Worm (Caenorhabditis elegans) whole organism, late embryonic: ENCODE data around the gene W08A12.2.

Experiments
- C38D4.7 ChIP-seq: fragments of 200-800 bp; sonication (Bioruptor generic); optimal IDR thresholded peaks from 2 replicates; lab custom pipeline; 2018; ENCODE audit warnings: mild to moderate bottlenecking, missing genetic modification characterization, moderate library complexity, missing compliant biosample characterization
- T23F11.4 ChIP-seq: fragments of 200-800 bp; sonication (Bioruptor generic); optimal IDR thresholded peaks from 2 replicates; lab custom pipeline; 2018; ENCODE audit warnings: mild to moderate bottlenecking, missing genetic modification characterization, missing compliant biosample characterization
- Y22D7AL.16 ChIP-seq: sonication (generic microtip); optimal IDR thresholded peaks from 2 replicates; lab custom pipeline; 2016; ENCODE audit warnings: missing genetic modification characterization, missing compliant biosample characterization
- ama-1 ChIP-seq: fragments of 150-350 bp; optimal IDR thresholded peaks from 2 replicates; lab custom pipeline; 2014
- ceh-14 ChIP-seq: sonication (generic microtip); optimal IDR thresholded peaks from 2 replicates; lab custom pipeline; 2016; ENCODE audit warnings: missing genotype, missing genetic modification characterization, missing compliant biosample characterization
- ceh-18 ChIP-seq: sonication (generic microtip); optimal IDR thresholded peaks from 2 replicates; lab custom pipeline; 2016; ENCODE audit warnings: missing genetic modification characterization, missing compliant biosample characterization
- ceh-22 ChIP-seq: sonication (generic microtip); optimal IDR thresholded peaks from 2 replicates; lab custom pipeline; 2017; ENCODE audit warnings: missing biosample characterization, missing genetic modification characterization
- ceh-24 ChIP-seq: sonication (generic microtip); optimal IDR thresholded peaks from 2 replicates; lab custom pipeline; 2016; ENCODE audit warnings: mild to moderate bottlenecking, missing genetic modification characterization, missing compliant biosample characterization
- ceh-30 ChIP-seq: fragments of 150-350 bp; optimal IDR thresholded peaks from 2 replicates; lab custom pipeline; 2014; ENCODE audit warnings: missing biosample characterization, missing genetic modification characterization
- ceh-31 ChIP-seq: sonication (generic microtip); optimal IDR thresholded peaks from 2 replicates; lab custom pipeline; 2016; ENCODE audit warnings: missing genetic modification characterization, missing compliant biosample characterization
- ceh-48 ChIP-seq: sonication (generic microtip); optimal IDR thresholded peaks from 2 replicates; lab custom pipeline; 2016; ENCODE audit warnings: missing genetic modification characterization, inconsistent platforms, missing compliant biosample characterization
- ceh-6 ChIP-seq: fragments of 200-800 bp; sonication (Bioruptor generic); optimal IDR thresholded peaks from 2 replicates; lab custom pipeline; 2018; ENCODE audit warnings: mild to moderate bottlenecking, missing genetic modification characterization, missing compliant biosample characterization
- dve-1 ChIP-seq: sonication (generic microtip); optimal IDR thresholded peaks from 2 replicates; lab custom pipeline; 2017; ENCODE audit warnings: antibody characterized with exemption, mild to moderate bottlenecking, missing genetic modification characterization, missing compliant biosample characterization
- elt-2 ChIP-seq: sonication (generic microtip); optimal IDR thresholded peaks from 2 replicates; lab custom pipeline; 2016; ENCODE audit warnings: missing genetic modification reagents, missing genetic modification characterization, missing compliant biosample characterization
- elt-4 ChIP-seq: sonication (generic microtip); optimal IDR thresholded peaks from 2 replicates; lab custom pipeline; 2016; ENCODE audit warnings: missing genetic modification characterization, missing compliant biosample characterization
- fax-1 ChIP-seq: sonication (generic microtip); optimal IDR thresholded peaks from 2 replicates; lab custom pipeline; 2016; ENCODE audit warnings: missing genotype, missing genetic modification characterization, missing compliant biosample characterization
- gmeb-2 ChIP-seq: sonication (generic microtip); optimal IDR thresholded peaks from 2 replicates; lab custom pipeline; 2016; ENCODE audit warnings: missing genetic modification characterization, inconsistent platforms, missing compliant biosample characterization
- hlh-13 ChIP-seq: fragments of 200-800 bp; sonication (Bioruptor generic); optimal IDR thresholded peaks from 2 replicates; lab custom pipeline; 2018; ENCODE audit warnings: mild to moderate bottlenecking, missing genetic modification characterization, missing compliant biosample characterization
- hlh-30 ChIP-seq: sonication (generic microtip); optimal IDR thresholded peaks from 2 replicates; lab custom pipeline; 2017; ENCODE audit warnings: antibody characterized with exemption, missing genetic modification characterization, missing compliant biosample characterization; ENCODE audit not compliant: insufficient read depth
- hlh-6 ChIP-seq: sonication (generic microtip); optimal IDR thresholded peaks from 2 replicates; lab custom pipeline; 2016; ENCODE audit warnings: missing genotype, missing genetic modification characterization, missing compliant biosample characterization
- lim-6 ChIP-seq: sonication (generic microtip); optimal IDR thresholded peaks from 2 replicates; lab custom pipeline; 2016; ENCODE audit warnings: missing genetic modification characterization, missing compliant biosample characterization
- lin-11 ChIP-seq: fragments of 200-800 bp; sonication (Bioruptor generic); optimal IDR thresholded peaks from 2 replicates; lab custom pipeline; 2018; ENCODE audit warnings: mild to moderate bottlenecking, missing genetic modification characterization, missing compliant biosample characterization
- madf-2 ChIP-seq: sonication (generic microtip); optimal IDR thresholded peaks from 2 replicates; lab custom pipeline; 2017; ENCODE audit warnings: missing genetic modification characterization, missing compliant biosample characterization
- mec-3 ChIP-seq: sonication (generic microtip); optimal IDR thresholded peaks from 2 replicates; lab custom pipeline; 2016; ENCODE audit warnings: borderline replicate concordance, missing genetic modification characterization, missing compliant biosample characterization
- nfya-1 ChIP-seq: sonication (generic microtip); optimal IDR thresholded peaks from 2 replicates; lab custom pipeline; 2017; ENCODE audit warnings: missing genetic modification characterization, mild to moderate bottlenecking, missing compliant biosample characterization, antibody characterized with exemption, moderate library complexity
- odd-2 ChIP-seq: sonication (generic microtip); optimal IDR thresholded peaks from 2 replicates; lab custom pipeline; 2017; ENCODE audit warnings: antibody characterized with exemption, mild to moderate bottlenecking, missing genetic modification characterization, missing compliant biosample characterization
- pag-3 ChIP-seq: sonication (generic microtip); optimal IDR thresholded peaks from 2 replicates; lab custom pipeline; 2016; ENCODE audit warnings: missing compliant biosample characterization, missing genetic modification characterization, borderline replicate concordance
- pax-1 ChIP-seq: fragments of 150-350 bp; optimal IDR thresholded peaks from 2 replicates; lab custom pipeline; 2014; ENCODE audit warnings: missing biosample characterization, missing genetic modification characterization
- pros-1 ChIP-seq: fragments of 150-350 bp; optimal IDR thresholded peaks from 2 replicates; lab custom pipeline; 2014; ENCODE audit warnings: missing biosample characterization, missing genetic modification reagents, missing genetic modification characterization
- ref-2 ChIP-seq: sonication (generic microtip); optimal IDR thresholded peaks from 2 replicates; lab custom pipeline; 2016; ENCODE audit warnings: missing genetic modification characterization, missing compliant biosample characterization
- rnt-1 ChIP-seq: sonication (generic microtip); optimal IDR thresholded peaks from 2 replicates; lab custom pipeline; 2016; ENCODE audit warnings: missing genetic modification characterization, missing compliant biosample characterization
- syd-9 ChIP-seq: sonication (generic microtip); optimal IDR thresholded peaks from 2 replicates; lab custom pipeline; 2016; ENCODE audit warnings: mild to moderate bottlenecking, missing genetic modification characterization, moderate library complexity, missing compliant biosample characterization
- unc-42 ChIP-seq: sonication (generic microtip); optimal IDR thresholded peaks from 2 replicates; lab custom pipeline; 2016; ENCODE audit warnings: missing genotype, missing genetic modification characterization, missing compliant biosample characterization
- unc-55 ChIP-seq: sonication (generic microtip); optimal IDR thresholded peaks from 2 replicates; lab custom pipeline; 2017; ENCODE audit warnings: missing biosample characterization, missing genetic modification reagents, missing genetic modification characterization
- zip-5 ChIP-seq: sonication (generic microtip); optimal IDR thresholded peaks from 2 replicates; lab custom pipeline; 2016; ENCODE audit warnings: missing genetic modification characterization, missing compliant biosample characterization
- ztf-16 ChIP-seq: sonication (generic microtip); optimal IDR thresholded peaks from 2 replicates; lab custom pipeline; 2017; ENCODE audit warnings: missing genetic modification characterization, missing compliant biosample characterization

The W08A12.2 gene

DNA sequence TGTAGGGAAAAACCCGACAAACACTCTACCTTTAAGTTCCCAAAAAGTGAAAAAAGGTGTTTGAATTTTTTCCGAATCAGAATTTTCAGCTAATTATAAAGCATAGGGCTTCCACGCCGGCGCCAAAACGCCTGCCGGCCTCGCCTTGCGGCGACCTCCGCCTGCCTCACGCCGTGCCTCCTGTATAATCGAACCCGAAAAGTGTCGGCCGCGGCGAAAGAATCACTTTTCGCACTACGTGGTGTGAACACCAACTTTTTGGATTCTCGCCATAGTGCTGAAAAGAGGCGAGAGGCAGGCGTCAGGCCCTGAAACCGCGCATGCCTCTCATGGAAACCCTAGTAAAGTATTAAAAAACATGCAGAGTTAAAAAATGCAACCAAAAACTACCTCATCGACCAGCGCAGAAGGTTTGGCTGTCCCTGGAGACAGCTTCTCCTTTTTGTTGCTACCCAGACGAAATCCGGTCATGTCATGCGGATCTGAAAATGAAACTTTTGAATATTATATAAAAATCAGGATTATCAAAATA, 29.9 kb upstream of the W08A12.2 start, which contains the start of gene nrsn-1:
TSS of gene nrsn-1 (minus strand) at position 482 of the 532 bp plus-strand sequence.
- no peak for TF ChIP-seq hlh-30 (tag; lab: Kevin White, UChicago)
- no peak for TF ChIP-seq syd-9 (tag; lab: Kevin White, UChicago)
- TF ChIP-seq ceh-30 (tag; lab: Kevin White, UChicago): no peak
- TF ChIP-seq odd-2: no peak
- TF ChIP-seq ceh-14 (tag; lab: Kevin White, UChicago): no peak
- TF ChIP-seq Y22D7AL.16 (tag; lab: Kevin White, UChicago): no peak
- TF ChIP-seq rnt-1 (tag; lab: Kevin White, UChicago): no peak
- TF ChIP-seq ceh-31 (tag; lab: Kevin White, UChicago): no peak
- no peak for TF ChIP-seq gmeb-2 (tag; lab: Kevin White, UChicago)
- no peak for TF ChIP-seq lin-11 (tag; lab: Kevin White, UChicago)
- no peak for TF ChIP-seq elt-2 (tag; lab: Kevin White, UChicago)
- no peak for TF ChIP-seq elt-4 (tag; lab: Kevin White, UChicago)
- TF ChIP-seq ref-2: no peak
- TF ChIP-seq hlh-13: no peak
- TF ChIP-seq unc-42: no peak
- no peak for TF ChIP-seq C38D4.7 (GFP tag; lab: Kevin White, UChicago)

- TF ChIP-seq pax-1 (tag; lab: Kevin White, UChicago) (no peak), lim-6 (tag; lab: Kevin White, UChicago) (no peak), unc-55 (GFP tag; lab: Kevin White, UChicago) (no peak), T23F11.4 (GFP tag; lab: Kevin White, UChicago) (no peak), ceh-48 (tag; lab: Kevin White, UChicago) (no peak), ceh-18 (no peak), rnt-1 (tag; lab: Kevin White, UChicago) (no peak), ceh-22 (tag; lab: Kevin White, UChicago) (no peak), madf-2 (tag; lab: Kevin White, UChicago) (no peak), zip-5 (no peak), syd-9 (tag; lab: Kevin White, UChicago) (no peak), hlh-6 (tag; lab: Kevin White, UChicago) (no peak), mec-3 (tag; lab: Kevin White, UChicago) (no peak), pros-1 (tag; lab: Kevin White, UChicago) (no peak), ztf-16 (tag; lab: Kevin White, UChicago) (no peak), lin-11 (tag; lab: Kevin White, UChicago) (no peak), pag-3 (tag; lab: Kevin White, UChicago) (no peak), C38D4.7 (GFP tag; lab: Kevin White, UChicago) (no peak), ama-1 (no peak), dve-1 (tag; lab: Kevin White, UChicago) (no peak)
These were observed 29.1 kb upstream of the W08A12.2 start for ce11 chrV:3714750-3715149.

DNA sequence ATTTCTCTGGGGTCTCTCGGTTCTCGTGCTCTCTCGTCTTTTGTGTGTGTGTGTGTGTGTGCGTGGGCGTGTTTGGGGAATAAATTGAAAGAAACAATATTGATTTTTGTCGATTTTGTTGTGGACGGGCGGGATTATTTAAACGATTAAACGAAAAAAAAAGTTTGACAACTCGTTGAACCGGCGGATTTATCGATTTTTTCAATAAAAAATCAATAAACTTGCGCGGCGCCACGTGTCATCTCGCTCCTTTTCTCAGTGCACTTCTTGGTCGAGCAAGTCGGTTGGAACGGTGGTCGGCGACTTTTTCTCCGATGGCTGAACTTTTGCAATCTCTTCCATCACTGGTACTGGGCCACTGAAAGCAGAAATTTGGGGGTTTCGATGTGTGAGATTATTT, 27.3 kb upstream of the W08A12.2 start:
- TF ChIP-seq ceh-48 (tag; lab: Kevin White, UChicago) (peak; percentile 31), syd-9 (tag; lab: Kevin White, UChicago) (no peak), unc-55 (GFP tag; lab: Kevin White, UChicago) (no peak), ceh-24 (tag; lab: Kevin White, UChicago) (no peak), pax-1 (tag; lab: Kevin White, UChicago) (no peak)
- TF ChIP-seq, all 69 proteins: peak for 1

ce11 chrV:3712192-3712591, 26.5 kb upstream of the W08A12.2 start:
- TF ChIP-seq unc-55 (GFP tag; lab: Kevin White, UChicago): no peak
- no peak for TF ChIP-seq odd-2
- no peak for TF ChIP-seq fax-1 (tag; lab: Kevin White, UChicago)
- no peak for TF ChIP-seq ceh-6
- TF ChIP-seq C38D4.7 (GFP tag; lab: Kevin White, UChicago): no peak
- no peak for TF ChIP-seq rnt-1 (tag; lab: Kevin White, UChicago)
- TF ChIP-seq nfya-1 (tag; lab: Kevin White, UChicago): no peak
